Fruit fly (Drosophila melanogaster) whole organism, wandering third instar larva: ENCODE results near the gene CG16978.

Source experiments
- Abd-B ChIP-seq: fragments of >200 bp; optimal IDR thresholded peaks from 2 replicates; lab custom pipeline; 2017; ENCODE audit warnings: missing biosample characterization, missing genetic modification characterization
- CG32264 ChIP-seq: fragments of 200-800 bp; sonication (Bioruptor generic); optimal IDR thresholded peaks from 2 replicates; lab custom pipeline; 2016; ENCODE audit warnings: missing biosample characterization, missing genetic modification characterization
- CG9705 ChIP-seq: fragments of 200-800 bp; sonication (Bioruptor generic); optimal IDR thresholded peaks from 2 replicates; lab custom pipeline; 2018; ENCODE audit warnings: missing biosample characterization, mild to moderate bottlenecking, missing genetic modification characterization
- CrebA ChIP-seq: fragments of 200-800 bp; sonication (Bioruptor generic); optimal IDR thresholded peaks from 2 replicates; lab custom pipeline; 2016; ENCODE audit warnings: missing biosample characterization, mild to moderate bottlenecking, missing genetic modification characterization, borderline replicate concordance
- Dfd ChIP-seq: fragments of >200 bp; optimal IDR thresholded peaks from 2 replicates; lab custom pipeline; 2017; ENCODE audit warnings: missing biosample characterization, missing genetic modification characterization
- Dif ChIP-seq: fragments of 200-275, 200-300 bp; sonication (Bioruptor generic); optimal IDR thresholded peaks from 2 replicates; lab custom pipeline; 2018; ENCODE audit warnings: missing biosample characterization, missing genetic modification characterization; ENCODE audit not compliant: partially characterized antibody
- GATAd ChIP-seq: sonication (Bioruptor generic); optimal IDR thresholded peaks from 2 replicates; lab custom pipeline; 2016; ENCODE audit warnings: missing biosample characterization, missing genetic modification characterization
- HLH106 ChIP-seq: fragments of 200-800 bp; optimal IDR thresholded peaks from 3 replicates; lab custom pipeline; 2019; ENCODE audit warnings: missing biosample characterization, mild to moderate bottlenecking, missing genetic modification characterization, moderate library complexity
- Hnf4 ChIP-seq: fragments of 200-800 bp; sonication (Bioruptor generic); optimal IDR thresholded peaks from 2 replicates; lab custom pipeline; 2016; ENCODE audit warnings: missing biosample characterization, mild to moderate bottlenecking, missing genetic modification characterization
- Hr83 ChIP-seq: fragments of 200-300 bp; sonication (Bioruptor generic); optimal IDR thresholded peaks from 2 replicates; lab custom pipeline; 2016; ENCODE audit warnings: missing biosample characterization, mild to moderate bottlenecking, missing genetic modification characterization, moderate library complexity; ENCODE audit not compliant: poor library complexity, severe bottlenecking
- Jra ChIP-seq: sonication (Bioruptor generic); optimal IDR thresholded peaks from 2 replicates; lab custom pipeline; 2016; ENCODE audit warnings: missing biosample characterization, missing genetic modification characterization
- Myc ChIP-seq: fragments of >200 bp; optimal IDR thresholded peaks from 2 replicates; lab custom pipeline; 2017
- N ChIP-seq: fragments of >200 bp; optimal IDR thresholded peaks from 2 replicates; lab custom pipeline; 2018; ENCODE audit warnings: missing biosample characterization, missing external identifiers, missing genetic modification characterization
- OdsH ChIP-seq: fragments of 200-800 bp; sonication (Bioruptor generic); optimal IDR thresholded peaks from 2 replicates; lab custom pipeline; 2016; ENCODE audit warnings: missing biosample characterization, mild to moderate bottlenecking, missing genetic modification characterization
- Rel ChIP-seq, 2 experiments: fragments of 200-800 bp; sonication (Bioruptor generic) in 1 of 2; optimal IDR thresholded peaks; 2 replicates in 1 of 2; 3 replicates in 1 of 2; lab custom pipeline; 2016 to 2019; ENCODE audit warnings: mild to moderate bottlenecking in 2 of 2, missing biosample characterization in 2 of 2, missing genetic modification characterization in 2 of 2, moderate library complexity in 1 of 2
- Vsx2 ChIP-seq: fragments of 200-300, 225-300 bp; sonication (Bioruptor generic); optimal IDR thresholded peaks from 2 replicates; lab custom pipeline; 2018; ENCODE audit warnings: missing biosample characterization, missing genetic modification characterization; ENCODE audit not compliant: partially characterized antibody
- br ChIP-seq: fragments of 200-800 bp; sonication (Bioruptor generic); optimal IDR thresholded peaks from 2 replicates; lab custom pipeline; 2016; ENCODE audit warnings: missing biosample characterization, missing genetic modification characterization
- brk ChIP-seq: fragments of 200-800 bp; sonication (Bioruptor generic); optimal IDR thresholded peaks from 2 replicates; lab custom pipeline; 2016; ENCODE audit warnings: missing biosample characterization, mild to moderate bottlenecking, missing genetic modification characterization
- dl ChIP-seq, 2 experiments: fragments of 175-275, 200-275 bp in 1 of 2; fragments of 200-275 bp in 1 of 2; sonication (Bioruptor generic); optimal IDR thresholded peaks; lab custom pipeline; 2018; ENCODE audit warnings: mild to moderate bottlenecking in 2 of 2, missing biosample characterization in 2 of 2, missing genetic modification characterization in 2 of 2, moderate library complexity in 2 of 2; ENCODE audit not compliant: partially characterized antibody in 2 of 2, insufficient read depth in 1 of 2
- dmrt93B ChIP-seq: fragments of 200-800 bp; sonication (Bioruptor generic); optimal IDR thresholded peaks from 2 replicates; lab custom pipeline; 2018; ENCODE audit warnings: missing biosample characterization, mild to moderate bottlenecking, missing genetic modification characterization
- dsf ChIP-seq: sonication (Bioruptor generic); optimal IDR thresholded peaks from 2 replicates; lab custom pipeline; 2016; ENCODE audit warnings: missing biosample characterization, missing genetic modification characterization, borderline replicate concordance
- ey ChIP-seq: fragments of 200-800 bp; sonication (Bioruptor generic); optimal IDR thresholded peaks from 2 replicates; lab custom pipeline; 2016; ENCODE audit warnings: missing biosample characterization, missing genetic modification characterization
- foxo ChIP-seq, 2 experiments: fragments of 200-800 bp; sonication (Bioruptor generic); optimal IDR thresholded peaks; 2 replicates in 1 of 2; 3 replicates in 1 of 2; lab custom pipeline; 2016 to 2017; ENCODE audit warnings: missing biosample characterization in 2 of 2, missing genetic modification characterization in 2 of 2
- fru ChIP-seq: fragments of 200-800 bp; sonication (Bioruptor generic); optimal IDR thresholded peaks from 3 replicates; lab custom pipeline; 2016; ENCODE audit warnings: missing biosample characterization, mild to moderate bottlenecking, missing genetic modification characterization
- h ChIP-seq: fragments of 200-800 bp; sonication (Bioruptor generic); optimal IDR thresholded peaks from 3 replicates; lab custom pipeline; 2016; ENCODE audit warnings: missing biosample characterization, mild to moderate bottlenecking, missing genetic modification characterization
- jim ChIP-seq: fragments of 175-275, 200-325 bp; sonication (Bioruptor generic); optimal IDR thresholded peaks from 2 replicates; lab custom pipeline; 2016; ENCODE audit warnings: missing biosample characterization, mild to moderate bottlenecking, missing genetic modification characterization
- lola ChIP-seq: fragments of >200 bp; optimal IDR thresholded peaks from 2 replicates; lab custom pipeline; 2017; ENCODE audit warnings: missing biosample characterization, missing genetic modification characterization
- pan ChIP-seq: fragments of >200 bp; optimal IDR thresholded peaks from 2 replicates; lab custom pipeline; 2017
- psq ChIP-seq: fragments of 200-800 bp; sonication (Bioruptor generic); optimal IDR thresholded peaks from 3 replicates; lab custom pipeline; 2017; ENCODE audit warnings: missing biosample characterization, mild to moderate bottlenecking, missing genetic modification characterization, moderate library complexity
- tai ChIP-seq: sonication (Bioruptor generic); optimal IDR thresholded peaks from 2 replicates; lab custom pipeline; 2016; ENCODE audit warnings: missing biosample characterization, missing genetic modification characterization
- usp ChIP-seq: fragments of >200 bp; optimal IDR thresholded peaks from 2 replicates; lab custom pipeline; 2017; ENCODE audit warnings: missing biosample characterization, missing genetic modification characterization
- woc ChIP-seq: sonication (Bioruptor generic); optimal IDR thresholded peaks from 2 replicates; lab custom pipeline; 2016; ENCODE audit warnings: missing biosample characterization, mild to moderate bottlenecking, missing genetic modification characterization

The CG16978 gene

dm6 chr2L:13106507-13106906 lies 36.9 kb downstream of the CG16978 start, which contains the start of gene Ttc30:
Ttc30 (plus strand) TSS chr2L:13106807.
- TF ChIP-seq Dfd (GFP tag; lab: Kevin White, UChicago): no peak
- no peak for TF ChIP-seq CG32264
- TF ChIP-seq h (GFP tag; lab: Kevin White, UChicago): no peak
- TF ChIP-seq psq (GFP tag; lab: Kevin White, UChicago): no peak
- TF ChIP-seq, all 38 proteins: peak for 0

dm6 chr2L:13104800-13105199 lies 38.6 kb downstream of the CG16978 start:
- TF ChIP-seq brk (GFP tag; lab: Kevin White, UChicago) (no peak), br (GFP tag; lab: Kevin White, UChicago) (no peak), lola (GFP tag; lab: Kevin White, UChicago) (no peak), dl (GFP tag; optimal IDR thresholded peaks at IDR 0.05; lab: Kevin White, UChicago; ENCODE audit: insufficient read depth in 1 of 2, partially characterized antibody in 2 of 2) (no peak), Rel (GFP tag; optimal IDR thresholded peaks at IDR 0.05; lab: Kevin White, UChicago) (no peak), Rel (tag; optimal IDR thresholded peaks at IDR 0.05; lab: Kevin White, UChicago) (no peak), dmrt93B (GFP tag; lab: Kevin White, UChicago) (no peak), h (GFP tag; lab: Kevin White, UChicago) (no peak), CrebA (GFP tag; lab: Kevin White, UChicago) (no peak), HLH106 (tag; lab: Kevin White, UChicago) (no peak), N (GFP tag; lab: Kevin White, UChicago) (no peak), woc (GFP tag; lab: Kevin White, UChicago) (no peak), Dif (GFP tag; lab: Kevin White, UChicago) (no peak), pan (lab: Kevin White, UChicago) (no peak), foxo (GFP tag; optimal IDR thresholded peaks at IDR 0.05; lab: Kevin White, UChicago) (no peak), jim (GFP tag; lab: Kevin White, UChicago) (no peak), Jra (no peak)

DNA sequence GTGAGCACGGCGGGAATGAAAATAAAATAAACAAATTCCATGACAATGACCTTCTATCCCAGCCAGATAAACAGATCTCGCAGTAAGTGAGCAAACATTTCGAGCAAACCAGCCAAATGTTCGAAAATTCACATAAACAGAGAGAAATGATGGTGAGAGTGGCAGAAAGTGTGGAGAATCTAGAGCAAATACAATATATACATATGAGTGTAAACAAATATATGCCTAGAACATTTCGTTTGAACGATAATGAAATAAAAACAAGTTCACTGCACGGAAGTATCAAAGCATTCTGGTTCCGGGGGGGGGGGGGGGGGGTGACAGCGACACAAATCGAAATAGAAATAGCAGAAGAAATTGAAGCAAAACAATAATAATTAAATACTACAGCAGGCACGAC lies 41.9 kb downstream of the CG16978 start:
- TF ChIP-seq lola (GFP tag; lab: Kevin White, UChicago): no peak
- TF ChIP-seq Myc: no peak
- TF ChIP-seq h (GFP tag; lab: Kevin White, UChicago): peak; percentile 2
- no peak for TF ChIP-seq foxo (GFP tag; optimal IDR thresholded peaks at IDR 0.05; lab: Kevin White, UChicago)
- TF ChIP-seq tai (GFP tag; lab: Kevin White, UChicago): peak; percentile 31
- TF ChIP-seq Vsx2: no peak

DNA sequence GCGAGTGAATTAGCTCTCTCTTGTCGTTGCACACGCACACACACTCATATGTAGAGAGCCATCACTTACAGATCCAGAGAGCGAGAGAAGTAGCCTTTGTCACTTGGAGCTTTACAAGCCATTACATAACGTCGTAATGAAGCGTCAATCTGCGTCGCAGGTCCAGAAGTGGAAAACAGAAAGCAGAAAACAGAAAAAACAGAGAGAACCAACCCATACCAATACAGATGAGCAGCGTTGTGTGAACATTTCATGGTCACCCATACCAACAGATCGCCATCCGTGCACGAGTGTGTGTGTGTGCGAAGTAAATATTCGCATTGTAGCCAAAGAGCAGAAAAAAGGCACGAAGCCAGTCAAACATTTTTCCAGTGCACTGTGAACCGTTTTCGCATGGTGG lies 45.1 kb downstream of the CG16978 start:
- TF ChIP-seq N (GFP tag; lab: Kevin White, UChicago): no peak
- no peak for TF ChIP-seq dmrt93B (GFP tag; lab: Kevin White, UChicago)
- TF ChIP-seq h (GFP tag; lab: Kevin White, UChicago): no peak
- no peak for TF ChIP-seq HLH106 (tag; lab: Kevin White, UChicago)
- no peak for TF ChIP-seq Rel (GFP tag; optimal IDR thresholded peaks at IDR 0.05; lab: Kevin White, UChicago)
- no peak for TF ChIP-seq Rel (tag; optimal IDR thresholded peaks at IDR 0.05; lab: Kevin White, UChicago)
- no peak for TF ChIP-seq woc (GFP tag; lab: Kevin White, UChicago)
- no peak for TF ChIP-seq Jra
- no peak for TF ChIP-seq CG32264
- no peak for TF ChIP-seq ey (GFP tag; lab: Kevin White, UChicago)
- TF ChIP-seq CG9705: no peak
- TF ChIP-seq GATAd (GFP tag; lab: Kevin White, UChicago): no peak
- no peak for TF ChIP-seq pan (lab: Kevin White, UChicago)
- TF ChIP-seq usp (GFP tag; lab: Kevin White, UChicago): no peak
- no peak for TF ChIP-seq foxo (GFP tag; optimal IDR thresholded peaks at IDR 0.05; lab: Kevin White, UChicago)
- TF ChIP-seq fru (GFP tag; lab: Kevin White, UChicago): no peak
- TF ChIP-seq OdsH (GFP tag; lab: Kevin White, UChicago): no peak
- TF ChIP-seq CrebA (GFP tag; lab: Kevin White, UChicago): no peak
- TF ChIP-seq Dfd (GFP tag; lab: Kevin White, UChicago): no peak
- no peak for TF ChIP-seq Hnf4 (GFP tag; lab: Kevin White, UChicago)

DNA sequence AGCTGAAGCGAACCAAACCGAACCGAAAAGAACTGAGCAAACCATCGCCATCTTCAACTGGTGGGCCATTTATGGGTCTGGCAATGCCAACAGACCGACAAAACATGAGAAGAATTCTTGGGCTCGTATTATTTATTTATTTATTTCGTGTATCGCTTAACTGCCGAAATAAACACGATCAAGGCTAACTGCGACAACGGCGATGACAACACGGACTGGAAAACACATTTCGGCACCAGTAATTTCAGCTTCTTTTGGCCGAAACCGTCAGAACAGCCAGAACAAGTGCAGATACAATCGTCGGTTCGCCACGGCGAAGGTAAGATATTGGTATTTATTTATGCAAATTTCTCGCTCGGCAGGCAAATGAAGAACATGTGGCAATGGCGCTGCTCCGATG lies 46.2 kb downstream of the CG16978 start:
- TF ChIP-seq lola (GFP tag; lab: Kevin White, UChicago): no peak
- TF ChIP-seq woc (GFP tag; lab: Kevin White, UChicago): no peak
- TF ChIP-seq usp (GFP tag; lab: Kevin White, UChicago): no peak
- no peak for TF ChIP-seq Hr83
- no peak for TF ChIP-seq Abd-B (GFP tag; lab: Kevin White, UChicago)
- TF ChIP-seq jim (GFP tag; lab: Kevin White, UChicago): no peak
- TF ChIP-seq OdsH (GFP tag; lab: Kevin White, UChicago): no peak
- no peak for TF ChIP-seq psq (GFP tag; lab: Kevin White, UChicago)
- no peak for TF ChIP-seq Dfd (GFP tag; lab: Kevin White, UChicago)
- no peak for TF ChIP-seq dmrt93B (GFP tag; lab: Kevin White, UChicago)
- TF ChIP-seq pan (lab: Kevin White, UChicago): no peak
- no peak for TF ChIP-seq CG32264
- TF ChIP-seq dsf (GFP tag; lab: Kevin White, UChicago): no peak
- no peak for TF ChIP-seq tai (GFP tag; lab: Kevin White, UChicago)
